Worm (Caenorhabditis elegans) whole organism, L4/young adult: ENCODE results near the gene C17B7.3.

ENCODE experiments used
- dao-5 ChIP-seq: sonication (generic microtip); optimal IDR thresholded peaks from 2 replicates; lab custom pipeline; 2016; ENCODE audit warnings: missing genotype, missing genetic modification characterization, moderate library complexity, missing compliant biosample characterization
- him-1 ChIP-seq: sonication (generic microtip); optimal IDR thresholded peaks from 2 replicates; lab custom pipeline; 2016; ENCODE audit warnings: missing genotype, missing genetic modification reagents, missing genetic modification characterization, missing compliant biosample characterization

DNA sequence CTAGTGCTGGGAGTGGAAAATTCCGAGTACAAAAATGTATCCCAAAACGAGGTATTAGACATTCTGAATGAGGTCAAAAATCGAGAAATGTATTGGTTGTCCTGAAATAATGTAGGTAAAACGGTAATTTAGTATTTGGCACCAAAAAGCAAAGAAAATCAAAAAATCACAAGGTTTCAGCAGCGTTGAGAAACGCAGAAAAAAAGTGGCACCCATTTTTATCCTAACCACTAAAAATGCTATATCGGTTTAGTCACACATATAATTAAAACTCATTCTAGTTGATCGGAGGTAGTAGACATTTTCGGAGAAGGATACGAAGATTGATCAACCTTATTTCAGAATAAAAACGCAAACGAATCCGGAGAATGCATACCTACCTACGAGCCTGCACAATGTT lies 30.1 kb downstream of the C17B7.3 start, which contains the start of gene srx-121:
- TF ChIP-seq dao-5 (tag; lab: Kevin White, UChicago): no peak
- no peak for TF ChIP-seq him-1 (tag; lab: Kevin White, UChicago)
